Fruit fly (Drosophila melanogaster) whole organism, embryonic: Measurements from ENCODE around the gene CG34347.

Experiments used
- Abd-B ChIP-seq: fragments of 200-800 bp; sonication (Bioruptor generic); optimal IDR thresholded peaks from 2 replicates; lab custom pipeline; 2018; ENCODE audit warnings: missing biosample characterization, mild to moderate bottlenecking, missing genetic modification characterization, moderate library complexity
- Bgb ChIP-seq: fragments of 200-800 bp; sonication (Bioruptor generic); IDR thresholded peaks from 2 replicates; pipeline ENCODE4 v1.3.6; 2022; ENCODE audit warnings: missing biosample characterization, missing genetic modification characterization; ENCODE audit not compliant: partially characterized antibody
- CG12744 ChIP-seq: fragments of 200-800 bp; sonication (Bioruptor generic); optimal IDR thresholded peaks from 2 replicates; lab custom pipeline; 2016; ENCODE audit warnings: missing biosample characterization, missing genetic modification characterization
- CG12769 ChIP-seq: fragments of 200-800 bp; sonication (Bioruptor generic); optimal IDR thresholded peaks from 2 replicates; lab custom pipeline; 2019; ENCODE audit warnings: missing biosample characterization, mild to moderate bottlenecking, missing genetic modification characterization, moderate library complexity
- CG17186 ChIP-seq: fragments of 200-800 bp; sonication (Bioruptor generic); optimal IDR thresholded peaks from 3 replicates; lab custom pipeline; 2017; ENCODE audit warnings: missing biosample characterization, missing genetic modification reagents, missing genetic modification characterization
- CG18599 ChIP-seq: fragments of 200-800 bp; sonication (Bioruptor generic); optimal IDR thresholded peaks from 3 replicates; lab custom pipeline; 2017; ENCODE audit warnings: missing biosample characterization, missing genetic modification characterization, mild to moderate bottlenecking, moderate library complexity, missing genetic modification reagents
- CG2889 ChIP-seq: fragments of 200-800 bp; sonication (Bioruptor generic); IDR thresholded peaks from 3 replicates; pipeline ENCODE4 v1.3.6; 2022; ENCODE audit warnings: missing biosample characterization, missing genetic modification characterization
- CG32767 ChIP-seq: fragments of 200-800 bp; sonication (Bioruptor generic); IDR thresholded peaks from 2 replicates; pipeline ENCODE4 v1.3.6; 2022; ENCODE audit warnings: missing biosample characterization, missing genetic modification characterization
- CG3995 ChIP-seq: fragments of 200-800 bp; sonication (Bioruptor generic); optimal IDR thresholded peaks from 3 replicates; lab custom pipeline; 2016; ENCODE audit warnings: missing biosample characterization, missing genetic modification characterization
- CG4360 ChIP-seq: fragments of 200-800 bp; sonication (Bioruptor generic); IDR thresholded peaks from 2 replicates; pipeline ENCODE4 v1.3.6; 2022; ENCODE audit warnings: missing biosample characterization, missing genetic modification characterization
- CG4820 ChIP-seq: fragments of 200-800 bp; sonication (Bioruptor generic); optimal IDR thresholded peaks from 3 replicates; lab custom pipeline; 2016; ENCODE audit warnings: missing biosample characterization, missing genetic modification characterization
- CG6813 ChIP-seq: fragments of 200-800 bp; sonication (Bioruptor generic); optimal IDR thresholded peaks from 2 replicates; lab custom pipeline; 2017; ENCODE audit warnings: missing biosample characterization, missing genetic modification characterization, mild to moderate bottlenecking, moderate library complexity, missing genetic modification reagents
- CG8281 ChIP-seq: fragments of 200-800 bp; sonication (Bioruptor generic); optimal IDR thresholded peaks from 2 replicates; lab custom pipeline; 2018; ENCODE audit warnings: missing biosample characterization, mild to moderate bottlenecking, missing genetic modification characterization, moderate library complexity
- CG8388 ChIP-seq: fragments of 200-800 bp; sonication (Bioruptor generic); optimal IDR thresholded peaks from 2 replicates; lab custom pipeline; 2019; ENCODE audit warnings: missing biosample characterization, mild to moderate bottlenecking, missing genetic modification characterization, moderate library complexity
- D ChIP-seq, 2 experiments: fragments of 200-800 bp in 1 of 2; fragments of >200 bp in 1 of 2; sonication (Bioruptor generic) in 1 of 2; optimal IDR thresholded peaks; 2 replicates in 1 of 2; 3 replicates in 1 of 2; lab custom pipeline; 2017; ENCODE audit warnings: mild to moderate bottlenecking in 1 of 2, missing biosample characterization in 1 of 2, missing genetic modification characterization in 1 of 2, missing genetic modification reagents in 1 of 2
- D19B ChIP-seq: fragments of 200-800 bp; sonication (Bioruptor generic); optimal IDR thresholded peaks from 2 replicates; lab custom pipeline; 2017; ENCODE audit warnings: missing biosample characterization, mild to moderate bottlenecking, missing genetic modification characterization
- Dbx ChIP-seq: fragments of 200-800 bp; sonication (Bioruptor generic); IDR thresholded peaks from 3 replicates; pipeline ENCODE4 v1.3.6; 2022; ENCODE audit warnings: missing biosample characterization, missing genetic modification characterization
- Doc2 ChIP-seq: fragments of 200-800 bp; sonication (Bioruptor generic); IDR thresholded peaks from 2 replicates; pipeline ENCODE4 v1.3.6; 2022; ENCODE audit warnings: missing biosample characterization, missing genetic modification characterization
- Fer1 ChIP-seq: fragments of 200-800 bp; sonication (Bioruptor generic); optimal IDR thresholded peaks from 2 replicates; lab custom pipeline; 2017; ENCODE audit warnings: missing biosample characterization, mild to moderate bottlenecking, missing genetic modification characterization
- Myb ChIP-seq: fragments of 200-800 bp; sonication (Bioruptor generic); optimal IDR thresholded peaks from 2 replicates; lab custom pipeline; 2016; ENCODE audit warnings: missing biosample characterization, missing genetic modification characterization
- PHDP ChIP-seq: fragments of 200-800 bp; sonication (Bioruptor generic); optimal IDR thresholded peaks from 3 replicates; lab custom pipeline; 2018; ENCODE audit warnings: missing biosample characterization, mild to moderate bottlenecking, missing genetic modification characterization, moderate library complexity
- Sox102F ChIP-seq: fragments of 200-800 bp; sonication (Bioruptor generic); optimal IDR thresholded peaks from 2 replicates; lab custom pipeline; 2018; ENCODE audit warnings: missing biosample characterization, mild to moderate bottlenecking, missing genetic modification characterization, moderate library complexity
- TFAM ChIP-seq: fragments of 200-800 bp; sonication (Bioruptor generic); optimal IDR thresholded peaks from 2 replicates; lab custom pipeline; 2017; ENCODE audit warnings: missing biosample characterization, missing genetic modification characterization, inconsistent platforms
- YL-1 ChIP-seq: fragments of 200-800 bp; sonication (Bioruptor generic); optimal IDR thresholded peaks from 3 replicates; lab custom pipeline; 2017; ENCODE audit warnings: missing biosample characterization, mild to moderate bottlenecking, missing genetic modification characterization
- ara ChIP-seq: fragments of 200-800 bp; sonication (Bioruptor generic); IDR thresholded peaks from 2 replicates; pipeline ENCODE4 v1.3.6; 2022; ENCODE audit warnings: missing biosample characterization, missing genetic modification characterization
- cas ChIP-seq: fragments of 200-800 bp; sonication (Bioruptor generic); IDR thresholded peaks from 2 replicates; pipeline ENCODE4 v1.3.6; 2022; ENCODE audit warnings: missing biosample characterization, missing genetic modification characterization
- chm ChIP-seq: fragments of 200-800 bp; sonication (Bioruptor generic); IDR thresholded peaks from 2 replicates; pipeline ENCODE4 v1.3.6; 2022; ENCODE audit warnings: missing biosample characterization, missing genetic modification characterization
- cwo ChIP-seq: fragments of 200-800 bp; sonication (Bioruptor generic); optimal IDR thresholded peaks from 3 replicates; lab custom pipeline; 2017; ENCODE audit warnings: missing biosample characterization, missing genetic modification characterization, mild to moderate bottlenecking, moderate library complexity, missing genetic modification reagents
- da ChIP-seq: fragments of 200-800 bp; sonication (Bioruptor generic); optimal IDR thresholded peaks from 2 replicates; lab custom pipeline; 2016; ENCODE audit warnings: missing biosample characterization, missing genetic modification characterization
- fu2 ChIP-seq: fragments of 200-800 bp; sonication (Bioruptor generic); optimal IDR thresholded peaks from 2 replicates; lab custom pipeline; 2016; ENCODE audit warnings: missing biosample characterization, missing genetic modification characterization
- grn ChIP-seq: fragments of 200-800 bp; sonication (Bioruptor generic); optimal IDR thresholded peaks from 3 replicates; lab custom pipeline; 2017; ENCODE audit warnings: missing biosample characterization, missing genetic modification characterization
- hkb ChIP-seq, 2 experiments: fragments of 200-800 bp in 1 of 2; fragments of >200 bp in 1 of 2; sonication (Bioruptor generic) in 1 of 2; IDR thresholded peaks in 1 of 2; optimal IDR thresholded peaks in 1 of 2; 2 replicates each; pipeline versions ENCODE4 v1.3.6 to Lab custom; 2017 to 2022; ENCODE audit warnings: missing biosample characterization in 1 of 2, missing genetic modification characterization in 1 of 2
- jing ChIP-seq: fragments of 200-800 bp; sonication (Bioruptor generic); optimal IDR thresholded peaks from 2 replicates; lab custom pipeline; 2018; ENCODE audit warnings: missing biosample characterization, mild to moderate bottlenecking, missing genetic modification characterization
- kni ChIP-seq: fragments of 200-800 bp; sonication (Bioruptor generic); optimal IDR thresholded peaks from 3 replicates; lab custom pipeline; 2017; ENCODE audit warnings: mild to moderate bottlenecking, missing biosample characterization, missing genetic modification reagents, missing genetic modification characterization
- lola ChIP-seq, 3 experiments: fragments of >200 bp in 2 of 3; fragments of 200-800 bp in 1 of 3; sonication (Bioruptor generic) in 1 of 3; optimal IDR thresholded peaks; 2 replicates each; lab custom pipeline; 2017 to 2019; ENCODE audit warnings: missing biosample characterization in 3 of 3, missing genetic modification characterization in 3 of 3, mild to moderate bottlenecking in 1 of 3, moderate library complexity in 1 of 3
- pan ChIP-seq, 4 experiments: fragments of >200 bp in 3 of 4; fragments of 200-800 bp in 1 of 4; sonication (Bioruptor generic) in 1 of 4; optimal IDR thresholded peaks in 3 of 4; IDR thresholded peaks in 1 of 4; 2 replicates each; pipeline versions ENCODE4 v1.3.6 to Lab custom; 2017 to 2022; ENCODE audit warnings: missing biosample characterization in 2 of 4, missing genetic modification characterization in 2 of 4, mixed read lengths in 1 of 4
- sd ChIP-seq: fragments of 200-800 bp; sonication (Bioruptor generic); optimal IDR thresholded peaks from 3 replicates; lab custom pipeline; 2018; ENCODE audit warnings: missing biosample characterization, mild to moderate bottlenecking, missing genetic modification characterization, moderate library complexity
- shn ChIP-seq: fragments of 200-800 bp; sonication (Bioruptor generic); optimal IDR thresholded peaks from 3 replicates; lab custom pipeline; 2016; ENCODE audit warnings: missing biosample characterization, missing genetic modification characterization

The CG34347 gene

dm6 chr3R:31322274-31322673 is 11.3 kb downstream of the CG34347 start (continued):
- peak; percentile 80 for TF ChIP-seq cwo (GFP tag; lab: Kevin White, UChicago)

DNA sequence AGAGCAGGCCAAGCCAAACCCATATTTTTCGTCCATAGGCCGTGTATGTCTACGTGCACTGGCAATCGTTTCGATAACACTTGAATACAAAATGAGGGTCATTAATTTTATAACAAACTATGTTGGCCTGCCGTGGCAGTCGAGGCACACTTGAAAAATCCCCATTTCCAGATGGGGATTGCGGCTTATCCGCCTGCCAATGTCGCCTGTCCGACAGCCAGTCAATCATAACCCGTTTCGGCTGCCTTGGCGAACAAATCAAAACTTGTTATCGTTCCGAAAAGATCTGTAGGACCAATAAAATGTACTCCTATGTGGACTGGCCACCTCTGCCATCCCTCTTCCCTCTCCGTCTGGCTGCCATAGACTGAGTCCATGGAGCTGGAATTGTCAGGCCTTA is 13.5 kb downstream of the CG34347 start:
- TF ChIP-seq chm (GFP tag; lab: Robert Waterston, UW), result no peak
- no peak for TF ChIP-seq hkb (optimal IDR thresholded peaks at IDR 0.05; lab: Kevin White, UChicago)
- TF ChIP-seq hkb (GFP tag; IDR thresholded peaks at IDR 0.05; lab: Robert Waterston, UW), result no peak
- TF ChIP-seq CG8388 (GFP tag; lab: Kevin White, UChicago), result no peak
- TF ChIP-seq CG12769 (tag; lab: Kevin White, UChicago), result peak; percentile 59
- TF ChIP-seq pan (optimal IDR thresholded peaks at IDR 0.05; lab: Kevin White, UChicago), result no peak
- no peak for TF ChIP-seq pan (GFP tag; optimal IDR thresholded peaks at IDR 0.05 in 1 of 2, IDR thresholded peaks at IDR 0.05 in 1 of 2)
- TF ChIP-seq CG32767 (GFP tag; lab: Robert Waterston, UW), result no peak
- TF ChIP-seq Dbx, result no peak
- no peak for TF ChIP-seq PHDP
- no peak for TF ChIP-seq D (optimal IDR thresholded peaks at IDR 0.05; lab: Kevin White, UChicago)
- no peak for TF ChIP-seq D (GFP tag; optimal IDR thresholded peaks at IDR 0.05; lab: Kevin White, UChicago)
- peak; percentile 8 for TF ChIP-seq Abd-B (GFP tag; lab: Kevin White, UChicago)
- no peak for TF ChIP-seq TFAM (GFP tag; lab: Kevin White, UChicago)
- peak; percentile 45 for TF ChIP-seq grn (GFP tag; lab: Kevin White, UChicago)
- no peak for TF ChIP-seq fu2
- TF ChIP-seq YL-1 (GFP tag; lab: Kevin White, UChicago), result no peak
- TF ChIP-seq CG18599 (GFP tag; lab: Kevin White, UChicago), result no peak
- no peak for TF ChIP-seq jing (GFP tag; lab: Kevin White, UChicago)
- TF ChIP-seq Doc2 (GFP tag; lab: Robert Waterston, UW), result no peak
- no peak for TF ChIP-seq CG4820 (GFP tag; lab: Kevin White, UChicago)
- no peak for TF ChIP-seq CG4360 (GFP tag; lab: Robert Waterston, UW)
- peak; percentile 44 for TF ChIP-seq sd (tag; lab: Kevin White, UChicago)
- TF ChIP-seq da (GFP tag; lab: Kevin White, UChicago), result no peak
- TF ChIP-seq CG2889 (GFP tag; lab: Robert Waterston, UW), result no peak
- TF ChIP-seq Bgb (GFP tag; lab: Robert Waterston, UW), result no peak
- no peak for TF ChIP-seq CG8281 (tag; lab: Kevin White, UChicago)
- no peak for TF ChIP-seq D19B (GFP tag; lab: Kevin White, UChicago)
- TF ChIP-seq ara (GFP tag; lab: Robert Waterston, UW), result no peak
- no peak for TF ChIP-seq Fer1 (GFP tag; lab: Kevin White, UChicago)
- no peak for TF ChIP-seq shn (GFP tag; lab: Kevin White, UChicago)
- no peak for TF ChIP-seq cas (GFP tag; lab: Robert Waterston, UW)
- TF ChIP-seq CG12744 (GFP tag; lab: Kevin White, UChicago), result no peak
- no peak for TF ChIP-seq CG3995 (GFP tag; lab: Kevin White, UChicago)
- no peak for TF ChIP-seq lola (GFP tag; optimal IDR thresholded peaks at IDR 0.05; lab: Kevin White, UChicago)
- TF ChIP-seq CG6813 (GFP tag; lab: Kevin White, UChicago), result no peak
- TF ChIP-seq Myb (GFP tag; lab: Kevin White, UChicago), result no peak
- no peak for TF ChIP-seq Sox102F (GFP tag; lab: Kevin White, UChicago)
- no peak for TF ChIP-seq CG17186
- peak; percentile 64 for TF ChIP-seq kni (GFP tag; lab: Kevin White, UChicago)
